Fruit fly (Drosophila melanogaster) whole organism, embryonic: ENCODE results near the gene aop.

Source experiments
- CG10147 ChIP-seq: fragments of 200-800 bp; sonication (Bioruptor generic); optimal IDR thresholded peaks from 2 replicates; lab custom pipeline; 2019; ENCODE audit warnings: missing biosample characterization, mild to moderate bottlenecking, missing genetic modification characterization, moderate library complexity
- CG13296 ChIP-seq: fragments of 200-800 bp; sonication (Bioruptor generic); optimal IDR thresholded peaks from 3 replicates; lab custom pipeline; 2018; ENCODE audit warnings: missing biosample characterization, mild to moderate bottlenecking, missing genetic modification characterization
- CG13424 ChIP-seq: fragments of 200-800 bp; sonication (Bioruptor generic); optimal IDR thresholded peaks from 2 replicates; lab custom pipeline; 2019; ENCODE audit warnings: missing biosample characterization, mild to moderate bottlenecking, missing genetic modification characterization, moderate library complexity
- CG17829 ChIP-seq: fragments of 200-800 bp; optimal IDR thresholded peaks from 2 replicates; lab custom pipeline; 2019; ENCODE audit warnings: missing biosample characterization, mild to moderate bottlenecking, missing genetic modification characterization, moderate library complexity
- dpn ChIP-seq, 2 experiments: fragments of 200-800 bp; sonication (Bioruptor generic); optimal IDR thresholded peaks; 3 replicates each; lab custom pipeline; 2016; ENCODE audit warnings: missing biosample characterization in 2 of 2, missing genetic modification characterization in 2 of 2
- ham ChIP-seq: fragments of 200-800 bp; sonication (Bioruptor generic); IDR thresholded peaks from 2 replicates; pipeline ENCODE4 v1.3.6; 2022; ENCODE audit warnings: missing biosample characterization, missing genetic modification characterization
- insv ChIP-seq, 2 experiments: fragments of 200-800 bp; sonication (Bioruptor generic); optimal IDR thresholded peaks; 3 replicates each; lab custom pipeline; 2016 to 2018; ENCODE audit warnings: missing biosample characterization in 2 of 2, missing genetic modification characterization in 2 of 2

DNA sequence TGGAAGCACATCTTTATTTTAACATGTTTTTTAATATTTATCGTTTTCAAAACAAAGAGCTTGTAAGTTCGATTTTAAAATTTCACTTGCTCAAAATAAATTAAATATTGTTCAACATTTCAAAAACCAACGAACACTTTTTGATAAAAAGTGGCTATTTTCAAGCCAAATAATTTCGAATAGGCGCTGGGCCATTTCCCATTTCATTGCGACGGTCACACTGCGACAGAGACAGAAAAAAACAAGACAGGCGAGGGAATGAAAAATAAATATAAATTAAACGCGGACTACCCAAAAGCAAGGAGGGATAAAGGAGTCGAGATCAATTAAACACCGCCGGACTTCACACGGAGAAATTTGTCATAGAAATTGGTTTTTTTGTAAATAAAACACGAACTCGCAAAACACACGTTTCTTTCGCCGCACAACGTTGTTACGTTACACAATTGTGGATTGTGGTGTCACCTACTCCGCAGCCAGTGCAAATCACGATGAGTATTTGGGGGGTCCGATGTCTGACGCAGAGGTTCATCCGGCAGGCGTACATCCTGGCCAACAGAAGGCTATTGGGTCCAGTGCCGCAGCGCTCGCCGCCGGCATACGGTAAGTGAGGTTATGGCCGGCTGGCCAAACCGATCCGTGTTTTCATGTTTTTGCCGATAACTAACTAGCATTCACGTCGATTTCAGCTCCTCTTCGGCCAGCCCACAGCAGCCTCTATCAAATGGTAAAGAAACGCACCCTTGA lies 26.8 kb downstream of the aop start, which contains the start of gene AIF:
- TF ChIP-seq CG17829 (tag; lab: Kevin White, UChicago) (no peak), ham (no peak), CG13296 (no peak), CG10147 (no peak), insv (GFP tag; optimal IDR thresholded peaks at IDR 0.05; lab: Kevin White, UChicago) (no peak), dpn (GFP tag; optimal IDR thresholded peaks at IDR 0.05; lab: Kevin White, UChicago) (no peak), CG13424 (tag; lab: Kevin White, UChicago) (no peak)
